Worm (Caenorhabditis elegans): ENCODE data around the gene atat-2.

ce11 chrX:5820880-5821279, 28.0 kb upstream of the atat-2 start:
- TF ChIP-seq nhr-11 (tag; optimal IDR thresholded peaks at IDR 0.05) (no peak), lin-39 (tag; optimal IDR thresholded peaks at IDR 0.05) (no peak), egl-27 (tag; optimal IDR thresholded peaks at IDR 0.05) (no peak), egl-5 (tag; optimal IDR thresholded peaks at IDR 0.05) (no peak)
